Worm (Caenorhabditis elegans): ENCODE data around the gene srg-15.

ce11 chrII:8749084-8749483, 38.9 kb upstream of the srg-15 start:
- TF ChIP-seq aly-2 (tag; optimal IDR thresholded peaks at IDR 0.05) (no peak), egl-27 (tag; optimal IDR thresholded peaks at IDR 0.05) (no peak), ceh-9 (tag; optimal IDR thresholded peaks at IDR 0.05) (no peak), daf-12 (tag; optimal IDR thresholded peaks at IDR 0.05) (no peak), unc-62 (GFP tag; optimal IDR thresholded peaks at IDR 0.05) (no peak), ztf-4 (tag; optimal IDR thresholded peaks at IDR 0.05) (no peak), nhr-237 (tag; optimal IDR thresholded peaks at IDR 0.05) (no peak), ama-1 (optimal IDR thresholded peaks at IDR 0.05) (no peak), fkh-2 (tag; optimal IDR thresholded peaks at IDR 0.05) (no peak), pha-4 (tag; optimal IDR thresholded peaks at IDR 0.05) (no peak), egl-5 (tag; optimal IDR thresholded peaks at IDR 0.05) (no peak)
